Worm (Caenorhabditis elegans): ENCODE measurements around the gene mog-3.

DNA sequence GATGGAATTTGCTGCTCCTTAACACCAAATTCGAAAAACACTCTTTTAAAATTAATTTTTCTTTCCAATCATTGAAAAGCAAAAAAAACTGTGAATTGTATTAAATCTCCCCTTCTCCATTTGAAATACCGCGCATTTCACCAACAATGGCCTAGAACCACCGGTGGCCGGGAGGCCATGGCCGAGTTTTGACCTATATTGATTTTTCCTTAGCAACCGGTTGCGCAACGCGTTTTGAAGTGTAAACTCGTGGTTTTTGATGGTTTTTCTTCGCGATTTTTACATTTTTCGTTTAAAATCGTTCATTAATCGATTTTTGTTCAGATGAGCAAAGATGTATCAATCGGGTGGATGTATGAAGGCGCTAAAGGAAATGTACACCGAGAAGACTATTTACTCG is at the start of gene mog-3:
- TF ChIP-seq ces-1 (GFP tag; optimal IDR thresholded peaks at IDR 0.05) (peak; percentile 58), unc-62 (GFP tag; optimal IDR thresholded peaks at IDR 0.05) (no peak), nhr-28 (tag; optimal IDR thresholded peaks at IDR 0.05) (no peak), blmp-1 (tag; optimal IDR thresholded peaks at IDR 0.05) (no peak), nhr-237 (tag; optimal IDR thresholded peaks at IDR 0.05) (no peak), mab-5 (tag; optimal IDR thresholded peaks at IDR 0.05) (no peak), ztf-11 (tag; optimal IDR thresholded peaks at IDR 0.05) (no peak), snpc-4 (tag; optimal IDR thresholded peaks at IDR 0.05) (no peak), mep-1 (tag; optimal IDR thresholded peaks at IDR 0.05) (peak; percentile 73), pha-4 (tag; optimal IDR thresholded peaks at IDR 0.05) (peak; percentile 25)
